Worm (Caenorhabditis elegans) whole organism, L4 larva: ENCODE measurements around the gene pmp-5.

Experiments
- F10B5.3 ChIP-seq: sonication (generic microtip); optimal IDR thresholded peaks from 2 replicates; lab custom pipeline; 2016; ENCODE audit warnings: mild to moderate bottlenecking, missing genetic modification characterization, missing compliant biosample characterization
- F37D6.2 ChIP-seq: sonication (generic microtip); optimal IDR thresholded peaks from 2 replicates; lab custom pipeline; 2016; ENCODE audit warnings: mild to moderate bottlenecking, missing genetic modification characterization, missing compliant biosample characterization
- F44E2.7 ChIP-seq: fragments of 200-800 bp; sonication (Bioruptor generic); IDR thresholded peaks from 2 replicates; pipeline ENCODE4 v2.1.2; 2022; ENCODE audit warnings: missing genetic modification characterization, missing compliant biosample characterization
- F49E8.2 ChIP-seq: sonication (generic microtip); optimal IDR thresholded peaks from 2 replicates; lab custom pipeline; 2016; ENCODE audit warnings: missing compliant biosample characterization, mild to moderate bottlenecking, missing genetic modification characterization, borderline replicate concordance
- T20F7.1 ChIP-seq: fragments of 200-800 bp; sonication (Bioruptor generic); optimal IDR thresholded peaks from 2 replicates; lab custom pipeline; 2018; ENCODE audit warnings: mild to moderate bottlenecking, missing genetic modification characterization, missing compliant biosample characterization
- Y105C5A.15 ChIP-seq: fragments of 200-800 bp; sonication (Bioruptor generic); IDR thresholded peaks from 2 replicates; pipeline ENCODE4 v1.3.6; 2022; ENCODE audit warnings: missing genetic modification characterization, missing compliant biosample characterization
- Y5F2A.4 ChIP-seq: fragments of 200-800 bp; sonication (Bioruptor generic); optimal IDR thresholded peaks from 2 replicates; lab custom pipeline; 2018; ENCODE audit warnings: mild to moderate bottlenecking, missing genetic modification characterization, missing compliant biosample characterization
- ZK337.2 ChIP-seq: fragments of 200-800 bp; sonication (Bioruptor generic); IDR thresholded peaks from 2 replicates; pipeline ENCODE4 v1.3.6; 2022; ENCODE audit warnings: missing genetic modification reagents, missing genetic modification characterization, missing compliant biosample characterization
- aha-1 ChIP-seq: fragments of 150-350 bp; peaks from one replicate; lab custom pipeline; 2014; ENCODE audit warnings: missing biosample characterization, missing genetic modification characterization
- aly-2 ChIP-seq: sonication (generic microtip); optimal IDR thresholded peaks from 2 replicates; lab custom pipeline; 2018; ENCODE audit warnings: missing biosample characterization, missing genetic modification characterization
- ama-1 ChIP-seq: fragments of 150-350 bp; optimal IDR thresholded peaks from 2 replicates; lab custom pipeline; 2014; ENCODE audit warnings: inconsistent platforms, mixed read lengths
- ceh-28 ChIP-seq: fragments of 150-350 bp; optimal IDR thresholded peaks from 2 replicates; lab custom pipeline; 2014; ENCODE audit warnings: missing biosample characterization, missing genetic modification reagents, missing genetic modification characterization
- daf-12 ChIP-seq: fragments of 150-350 bp; optimal IDR thresholded peaks from 2 replicates; lab custom pipeline; 2014; ENCODE audit warnings: missing biosample characterization, missing genetic modification reagents, missing genetic modification characterization
- daf-16 ChIP-seq, 3 experiments: sonication (generic microtip); optimal IDR thresholded peaks; 2 replicates each; lab custom pipeline; 2016 to 2017; ENCODE audit warnings: missing genetic modification characterization in 3 of 3, missing genetic modification reagents in 3 of 3, mild to moderate bottlenecking in 2 of 3, missing compliant biosample characterization in 2 of 3, missing biosample characterization in 1 of 3, moderate library complexity in 1 of 3
- dmd-6 ChIP-seq: fragments of 200-800 bp; sonication (Bioruptor generic); IDR thresholded peaks from 2 replicates; pipeline ENCODE4 v1.3.6; 2022; ENCODE audit warnings: missing genetic modification reagents, missing genetic modification characterization, missing compliant biosample characterization
- dmd-9 ChIP-seq: fragments of 200-800 bp; sonication (Bioruptor generic); IDR thresholded peaks from 2 replicates; pipeline ENCODE4 v1.3.6; 2022; ENCODE audit warnings: missing genetic modification reagents, missing genetic modification characterization, missing compliant biosample characterization
- duxl-1 ChIP-seq: sonication (generic microtip); optimal IDR thresholded peaks from 2 replicates; lab custom pipeline; 2016; ENCODE audit warnings: mild to moderate bottlenecking, missing genetic modification characterization, moderate library complexity, missing compliant biosample characterization; ENCODE audit not compliant: poor library complexity
- dve-1 ChIP-seq: sonication (generic microtip); optimal IDR thresholded peaks from 2 replicates; lab custom pipeline; 2017; ENCODE audit warnings: antibody characterized with exemption, mild to moderate bottlenecking, missing genetic modification characterization, missing compliant biosample characterization; ENCODE audit not compliant: insufficient read depth
- egl-27 ChIP-seq: sonication (generic microtip); optimal IDR thresholded peaks from 3 replicates; lab custom pipeline; 2017; ENCODE audit warnings: missing biosample characterization, missing genetic modification reagents, missing genetic modification characterization
- fos-1 ChIP-seq: fragments of 150-350 bp; optimal IDR thresholded peaks from 2 replicates; lab custom pipeline; 2014; ENCODE audit warnings: missing biosample characterization, missing genetic modification characterization
- hif-1 ChIP-seq, 2 experiments: sonication (generic microtip); optimal IDR thresholded peaks; 2 replicates each; lab custom pipeline; 2016 to 2017; ENCODE audit warnings: missing compliant biosample characterization in 2 of 2, missing genetic modification characterization in 2 of 2, missing genetic modification reagents in 2 of 2, missing genotype in 2 of 2, mild to moderate bottlenecking in 1 of 2
- hlh-11 ChIP-seq: fragments of 200-800 bp; sonication (Bioruptor generic); optimal IDR thresholded peaks from 2 replicates; lab custom pipeline; 2018; ENCODE audit warnings: mild to moderate bottlenecking, missing genetic modification characterization, missing compliant biosample characterization
- hlh-30 ChIP-seq: sonication (generic microtip); optimal IDR thresholded peaks from 2 replicates; lab custom pipeline; 2017; ENCODE audit warnings: antibody characterized with exemption, mild to moderate bottlenecking, missing genetic modification characterization, missing compliant biosample characterization; ENCODE audit not compliant: insufficient read depth
- jun-1 ChIP-seq: fragments of 150-350 bp; optimal IDR thresholded peaks from 2 replicates; lab custom pipeline; 2014; ENCODE audit warnings: missing biosample characterization, missing genetic modification reagents, missing genetic modification characterization
- lin-1 ChIP-seq: fragments of 200-800 bp; sonication (Bioruptor generic); IDR thresholded peaks from 2 replicates; pipeline ENCODE4 v1.3.6; 2022; ENCODE audit warnings: missing genetic modification reagents, missing genetic modification characterization, missing compliant biosample characterization
- lin-29 ChIP-seq: fragments of 200-800 bp; sonication (Bioruptor generic); IDR thresholded peaks from 2 replicates; pipeline ENCODE4 v1.3.6; 2022; ENCODE audit warnings: missing genetic modification reagents, missing genetic modification characterization, missing compliant biosample characterization
- lin-38 ChIP-seq: fragments of 200-800 bp; sonication (Bioruptor generic); IDR thresholded peaks from 2 replicates; pipeline ENCODE4 v1.3.6; 2022; ENCODE audit warnings: missing genetic modification reagents, missing genetic modification characterization, missing compliant biosample characterization
- lin-39 ChIP-seq: fragments of 150-350 bp; optimal IDR thresholded peaks from 2 replicates; lab custom pipeline; 2014; ENCODE audit warnings: missing biosample characterization, missing genetic modification reagents, missing genetic modification characterization
- madf-5 ChIP-seq, 2 experiments: fragments of 200-800 bp; sonication (Bioruptor generic); IDR thresholded peaks; 2 replicates each; pipeline ENCODE4 v1.3.6; 2022; ENCODE audit warnings: missing compliant biosample characterization in 2 of 2, missing genetic modification characterization in 2 of 2
- mdl-1 ChIP-seq, 2 experiments: fragments of 150-350 bp in 1 of 2; sonication (generic microtip) in 1 of 2; optimal IDR thresholded peaks; 2 replicates each; lab custom pipeline; 2014 to 2017; ENCODE audit warnings: missing biosample characterization in 2 of 2, missing genetic modification characterization in 2 of 2
- mxl-3 ChIP-seq: fragments of 200-800 bp; sonication (Bioruptor generic); optimal IDR thresholded peaks from 2 replicates; lab custom pipeline; 2018; ENCODE audit warnings: mild to moderate bottlenecking, missing genetic modification characterization, missing compliant biosample characterization
- nhr-102 ChIP-seq: sonication (generic microtip); optimal IDR thresholded peaks from 2 replicates; lab custom pipeline; 2016; ENCODE audit warnings: mild to moderate bottlenecking, missing genetic modification characterization, moderate library complexity, missing compliant biosample characterization
- nhr-111 ChIP-seq: fragments of 200-800 bp; sonication (Bioruptor generic); optimal IDR thresholded peaks from 2 replicates; lab custom pipeline; 2018; ENCODE audit warnings: mild to moderate bottlenecking, missing genetic modification characterization, missing compliant biosample characterization
- nhr-237 ChIP-seq: sonication (generic microtip); optimal IDR thresholded peaks from 2 replicates; lab custom pipeline; 2017; ENCODE audit warnings: missing biosample characterization, missing genetic modification characterization
- nhr-28 ChIP-seq: fragments of 150-350 bp; optimal IDR thresholded peaks from 2 replicates; lab custom pipeline; 2014; ENCODE audit warnings: missing biosample characterization, missing genetic modification characterization
- nhr-6 ChIP-seq: fragments of 150-350 bp; optimal IDR thresholded peaks from 2 replicates; lab custom pipeline; 2014; ENCODE audit warnings: missing biosample characterization, missing genetic modification characterization
- nhr-77 ChIP-seq: fragments of 150-350 bp; optimal IDR thresholded peaks from 2 replicates; lab custom pipeline; 2014; ENCODE audit warnings: missing biosample characterization, missing genetic modification characterization
- php-3 ChIP-seq: fragments of 200-800 bp; sonication (Bioruptor generic); IDR thresholded peaks from 2 replicates; pipeline ENCODE4 v1.3.6; 2022; ENCODE audit warnings: missing genetic modification reagents, missing genetic modification characterization, missing compliant biosample characterization
- saeg-2 ChIP-seq: fragments of 200-800 bp; sonication (Bioruptor generic); IDR thresholded peaks from 2 replicates; pipeline ENCODE4 v1.3.6; 2022; ENCODE audit warnings: missing genetic modification reagents, missing genetic modification characterization, missing compliant biosample characterization
- sdz-12 ChIP-seq: fragments of 200-800 bp; sonication (Bioruptor generic); optimal IDR thresholded peaks from 2 replicates; lab custom pipeline; 2018; ENCODE audit warnings: mild to moderate bottlenecking, missing genetic modification characterization, missing compliant biosample characterization
- snpc-4 ChIP-seq: fragments of 150-350 bp; optimal IDR thresholded peaks from 2 replicates; lab custom pipeline; 2014; ENCODE audit warnings: missing biosample characterization, missing genetic modification characterization
- spr-1 ChIP-seq: sonication (generic microtip); optimal IDR thresholded peaks from 2 replicates; lab custom pipeline; 2016; ENCODE audit warnings: mild to moderate bottlenecking, missing genetic modification characterization, missing compliant biosample characterization
- tag-97 ChIP-seq: fragments of 200-800 bp; sonication (Bioruptor generic); IDR thresholded peaks from 2 replicates; pipeline ENCODE4 v1.3.6; 2022; ENCODE audit warnings: missing genetic modification characterization, missing compliant biosample characterization
- vab-7 ChIP-seq: fragments of 200-800 bp; sonication (Bioruptor generic); IDR thresholded peaks from 2 replicates; pipeline ENCODE4 v1.3.6; 2022; ENCODE audit warnings: missing genetic modification reagents, missing genetic modification characterization, missing compliant biosample characterization
- zip-11 ChIP-seq: fragments of 200-800 bp; sonication (Bioruptor generic); IDR thresholded peaks from 2 replicates; pipeline ENCODE4 v1.3.6; 2022; ENCODE audit warnings: missing genetic modification characterization, missing compliant biosample characterization
- zip-2 ChIP-seq: fragments of 150-350 bp; optimal IDR thresholded peaks from 2 replicates; lab custom pipeline; 2014; ENCODE audit warnings: missing biosample characterization, missing genetic modification characterization
- ztf-7 ChIP-seq: fragments of 150-350 bp; optimal IDR thresholded peaks from 2 replicates; lab custom pipeline; 2014; ENCODE audit warnings: missing biosample characterization, missing genetic modification characterization

pmp-5 gene

DNA sequence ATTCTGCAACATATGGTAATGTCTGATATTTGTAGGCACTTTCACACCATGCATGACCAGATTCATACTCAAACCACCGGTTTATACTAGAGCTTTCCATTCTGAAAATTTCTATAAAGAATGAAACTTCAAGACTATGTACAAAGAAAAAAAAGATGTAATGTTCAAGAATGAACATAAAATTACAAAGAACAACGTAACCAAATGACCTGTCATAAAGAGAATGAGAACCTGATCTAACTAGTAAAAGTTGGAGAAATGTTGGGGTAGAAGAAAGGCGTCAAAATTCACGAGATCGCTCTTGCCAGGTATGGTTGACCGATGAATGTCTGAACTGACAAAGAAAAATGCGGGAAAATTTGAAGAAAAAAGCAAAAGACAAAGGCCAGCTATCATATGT is 31.9 kb upstream of the pmp-5 start, which contains the start of gene W02F12.2:
W02F12.2 (minus strand) TSS at position 101 of the 400 bp plus-strand sequence.
- TF ChIP-seq F49E8.2 (tag; lab: Kevin White, UChicago) (no peak), hlh-30 (peak; percentile 27), ceh-28 (tag; lab: Kevin White, UChicago) (no peak)

DNA sequence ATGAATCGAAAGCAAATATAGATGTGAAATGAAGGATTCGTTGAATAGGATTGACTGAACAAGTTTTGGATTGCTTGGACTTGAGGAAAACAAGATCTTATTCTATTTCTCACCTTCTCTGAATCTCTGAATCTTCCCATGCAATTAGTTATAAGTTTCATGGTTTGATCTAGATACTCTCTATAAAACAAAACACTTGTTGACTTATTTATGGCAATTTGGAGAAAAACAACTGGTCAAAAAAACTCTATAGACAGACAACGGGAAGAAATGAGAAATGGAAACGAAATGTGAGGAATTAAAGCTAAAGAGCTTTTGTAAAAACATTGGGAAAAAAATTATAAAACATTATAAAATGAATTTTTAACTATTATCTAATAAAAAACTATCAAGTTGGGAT is 29.1 kb upstream of the pmp-5 start, which contains the start of gene W02F12.8:
W02F12.8 (minus strand) TSS at position 101 of the 400 bp plus-strand sequence.
- peak; percentile 3 for TF ChIP-seq nhr-28
- TF ChIP-seq hif-1 (tag; optimal IDR thresholded peaks at IDR 0.05; lab: Kevin White, UChicago): no peak

DNA sequence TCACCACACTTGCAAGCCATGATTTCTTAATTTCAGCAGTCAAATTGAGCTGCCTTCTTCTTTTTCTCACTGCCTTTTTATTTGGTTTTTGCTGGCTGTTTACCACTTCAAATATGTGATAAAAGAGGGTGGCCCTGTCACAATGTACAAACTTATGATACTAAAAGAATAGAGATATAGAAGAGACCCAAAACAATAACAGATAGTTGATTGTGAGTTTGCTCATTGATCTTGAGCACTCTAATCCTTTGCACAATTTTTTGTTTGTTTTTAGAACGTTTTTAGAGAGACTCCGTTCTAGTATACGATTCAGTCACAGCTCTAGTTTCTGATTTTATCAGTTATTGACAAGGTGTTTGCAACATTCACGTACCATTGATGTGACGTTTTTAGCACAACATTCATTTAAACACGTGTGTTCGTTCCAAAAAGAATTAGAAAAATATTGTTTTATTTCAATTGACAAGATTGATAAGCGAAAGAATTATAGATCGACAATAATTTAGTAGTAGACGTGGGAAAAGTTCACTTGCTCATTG is 26.3 kb upstream of the pmp-5 start, which contains the start of gene mtl-1:
mtl-1 (minus strand) TSS at position 51 of the 539 bp plus-strand sequence.
- TF ChIP-seq lin-38: no peak
- TF ChIP-seq fos-1 (tag; lab: Kevin White, UChicago): no peak
- no peak for TF ChIP-seq spr-1 (tag; lab: Kevin White, UChicago)
- no peak for TF ChIP-seq tag-97 (GFP tag; lab: Robert Waterston, UW)
- no peak for TF ChIP-seq vab-7 (GFP tag; lab: Robert Waterston, UW)
- no peak for TF ChIP-seq madf-5 (GFP tag; IDR thresholded peaks at IDR 0.05; lab: Robert Waterston, UW)
- TF ChIP-seq egl-27: no peak
- peak; percentile 78 for TF ChIP-seq nhr-28
- no peak for TF ChIP-seq duxl-1 (tag; lab: Kevin White, UChicago)
- TF ChIP-seq dve-1 (tag; lab: Kevin White, UChicago): peak; percentile 32
- TF ChIP-seq nhr-6 (tag; lab: Kevin White, UChicago): no peak
- peak; percentile 55 for TF ChIP-seq aha-1 (tag; lab: Kevin White, UChicago)
- peak; percentile 11 for TF ChIP-seq T20F7.1
- TF ChIP-seq dmd-9: no peak
- no peak for TF ChIP-seq zip-11
- TF ChIP-seq lin-39: no peak
- TF ChIP-seq mdl-1 (tag; optimal IDR thresholded peaks at IDR 0.05; lab: Kevin White, UChicago): peak in 1 of 2 experiments; percentile 46
- no peak for TF ChIP-seq php-3 (GFP tag; lab: Robert Waterston, UW)
- TF ChIP-seq nhr-77 (tag; lab: Kevin White, UChicago): peak; percentile 41
- peak; percentile 11 for TF ChIP-seq mxl-3 (GFP tag; lab: Kevin White, UChicago)
- no peak for TF ChIP-seq snpc-4 (tag; lab: Kevin White, UChicago)
- no peak for TF ChIP-seq daf-12 (tag; lab: Kevin White, UChicago)
- no peak for TF ChIP-seq aly-2 (tag; lab: Kevin White, UChicago)
- no peak for TF ChIP-seq nhr-237 (tag; lab: Kevin White, UChicago)
- no peak for TF ChIP-seq saeg-2 (GFP tag; lab: Robert Waterston, UW)
- TF ChIP-seq F44E2.7 (GFP tag; lab: Robert Waterston, UW): no peak
- no peak for TF ChIP-seq lin-1
- TF ChIP-seq nhr-102 (tag; lab: Kevin White, UChicago): peak; percentile 11
- no peak for TF ChIP-seq jun-1 (tag; lab: Kevin White, UChicago)
- TF ChIP-seq hlh-11 (tag; lab: Kevin White, UChicago): peak; percentile 32
- TF ChIP-seq ama-1: no peak
- no peak for TF ChIP-seq F37D6.2
- TF ChIP-seq ztf-7: peak; percentile 2
- TF ChIP-seq lin-29 (GFP tag; lab: Robert Waterston, UW): no peak
- TF ChIP-seq Y5F2A.4 (GFP tag; lab: Kevin White, UChicago): no peak
- no peak for TF ChIP-seq F10B5.3 (tag; lab: Kevin White, UChicago)
- TF ChIP-seq daf-16 (GFP tag; optimal IDR thresholded peaks at IDR 0.05; lab: Kevin White, UChicago): no peak
- TF ChIP-seq daf-16 (tag; optimal IDR thresholded peaks at IDR 0.05; lab: Kevin White, UChicago): peak; percentile 87
- no peak for TF ChIP-seq Y105C5A.15 (GFP tag; lab: Robert Waterston, UW)
- TF ChIP-seq sdz-12 (GFP tag; lab: Kevin White, UChicago): no peak
- no peak for TF ChIP-seq ZK337.2 (GFP tag; lab: Robert Waterston, UW)
- no peak for TF ChIP-seq nhr-111 (GFP tag; lab: Kevin White, UChicago)
- no peak for TF ChIP-seq zip-2
- TF ChIP-seq dmd-6 (GFP tag; lab: Robert Waterston, UW): peak; percentile 43; the same call in 1 of the 2 replicates
